Fruit fly (Drosophila melanogaster) whole organism, embryonic: ENCODE data around the gene CG42324.
A peak's percentile ranks its signal among the peaks of the same experiment; 100 is the strongest.

Experiments
- Antp ChIP-seq: fragments of 200-800 bp; sonication (Bioruptor generic); optimal IDR thresholded peaks from 3 replicates; lab custom pipeline; 2016; ENCODE audit warnings: missing biosample characterization, missing genetic modification characterization
- Atf3 ChIP-seq: fragments of 200-800 bp; sonication (Bioruptor generic); optimal IDR thresholded peaks from 3 replicates; lab custom pipeline; 2016; ENCODE audit warnings: missing biosample characterization, missing genetic modification characterization
- C15 ChIP-seq: fragments of 200-800 bp; sonication (Bioruptor generic); IDR thresholded peaks from 3 replicates; pipeline ENCODE4 v1.3.6; 2022; ENCODE audit warnings: missing biosample characterization, missing genetic modification characterization
- CG10267 ChIP-seq: fragments of 200-800 bp; sonication (Bioruptor generic); optimal IDR thresholded peaks from 2 replicates; lab custom pipeline; 2018; ENCODE audit warnings: missing biosample characterization, mild to moderate bottlenecking, missing genetic modification characterization, moderate library complexity
- CG10543 ChIP-seq: fragments of 200-800 bp; sonication (Bioruptor generic); optimal IDR thresholded peaks from 3 replicates; lab custom pipeline; 2017; ENCODE audit warnings: missing biosample characterization, mild to moderate bottlenecking, missing genetic modification characterization, moderate library complexity
- CG10654 ChIP-seq: fragments of 200-800 bp; sonication (Bioruptor generic); optimal IDR thresholded peaks from 2 replicates; lab custom pipeline; 2016; ENCODE audit warnings: missing biosample characterization, missing genetic modification characterization
- CG12219 ChIP-seq: fragments of 200-800 bp; sonication (Bioruptor generic); optimal IDR thresholded peaks from 3 replicates; lab custom pipeline; 2018; ENCODE audit warnings: missing biosample characterization, mild to moderate bottlenecking, missing genetic modification characterization
- CG12391 ChIP-seq: fragments of 200-800 bp; sonication (Bioruptor generic); optimal IDR thresholded peaks from 3 replicates; lab custom pipeline; 2018; ENCODE audit warnings: missing biosample characterization, mild to moderate bottlenecking, missing genetic modification characterization, moderate library complexity
- CG14014 ChIP-seq: fragments of 200-800 bp; sonication (Bioruptor generic); IDR thresholded peaks from 2 replicates; pipeline ENCODE4 v1.3.6; 2022; ENCODE audit warnings: missing biosample characterization, missing genetic modification characterization
- CG15601 ChIP-seq: fragments of 200-800 bp; sonication (Bioruptor generic); optimal IDR thresholded peaks from 3 replicates; lab custom pipeline; 2019; ENCODE audit warnings: missing biosample characterization, mild to moderate bottlenecking, missing genetic modification characterization, moderate library complexity
- CG1602 ChIP-seq: fragments of 200-800 bp; sonication (Bioruptor generic); optimal IDR thresholded peaks from 3 replicates; lab custom pipeline; 2016; ENCODE audit warnings: missing biosample characterization, missing genetic modification characterization
- CG17802 ChIP-seq: fragments of 200-800 bp; sonication (Bioruptor generic); optimal IDR thresholded peaks from 2 replicates; lab custom pipeline; 2018; ENCODE audit warnings: missing biosample characterization, mild to moderate bottlenecking, missing genetic modification characterization, moderate library complexity
- CG1832 ChIP-seq: fragments of 200-800 bp; sonication (Bioruptor generic); optimal IDR thresholded peaks from 2 replicates; lab custom pipeline; 2017; ENCODE audit warnings: missing biosample characterization, mild to moderate bottlenecking, missing genetic modification characterization, inconsistent platforms
- CG2202 ChIP-seq: fragments of 200-800 bp; sonication (Bioruptor generic); optimal IDR thresholded peaks from 2 replicates; lab custom pipeline; 2018; ENCODE audit warnings: missing biosample characterization, mild to moderate bottlenecking, missing genetic modification characterization
- CG2875 ChIP-seq: fragments of 200-800 bp; sonication (Bioruptor generic); optimal IDR thresholded peaks from 2 replicates; lab custom pipeline; 2017; ENCODE audit warnings: missing biosample characterization, mild to moderate bottlenecking, missing genetic modification characterization, missing genetic modification reagents
- CG31365 ChIP-seq: fragments of 200-800 bp; sonication (Bioruptor generic); optimal IDR thresholded peaks from 2 replicates; lab custom pipeline; 2018; ENCODE audit warnings: missing biosample characterization, mild to moderate bottlenecking, missing genetic modification characterization
- CG31441 ChIP-seq: fragments of 200-800 bp; sonication (Bioruptor generic); IDR thresholded peaks from 2 replicates; pipeline ENCODE4 v1.3.6; 2022; ENCODE audit warnings: missing biosample characterization, missing genetic modification characterization
- CG6254 ChIP-seq: fragments of 200-800 bp; sonication (Bioruptor generic); optimal IDR thresholded peaks from 3 replicates; lab custom pipeline; 2017; ENCODE audit warnings: mild to moderate bottlenecking, missing biosample characterization, missing genetic modification reagents, missing genetic modification characterization
- CG7357 ChIP-seq: fragments of 200-800 bp; sonication (Bioruptor generic); IDR thresholded peaks from 3 replicates; pipeline ENCODE4 v1.3.6; 2022; ENCODE audit warnings: missing biosample characterization, missing genetic modification characterization
- CG9932 ChIP-seq: fragments of 200-800 bp; sonication (Bioruptor generic); IDR thresholded peaks from 2 replicates; pipeline ENCODE4 v1.3.6; 2022; ENCODE audit warnings: missing biosample characterization, missing genetic modification characterization
- CoRest ChIP-seq: fragments of 200-800 bp; sonication (Bioruptor generic); optimal IDR thresholded peaks from 3 replicates; lab custom pipeline; 2018; ENCODE audit warnings: missing biosample characterization, mild to moderate bottlenecking, missing genetic modification characterization, moderate library complexity
- D19A ChIP-seq: fragments of 200-800 bp; optimal IDR thresholded peaks from 3 replicates; lab custom pipeline; 2019; ENCODE audit warnings: missing biosample characterization, mild to moderate bottlenecking, missing genetic modification characterization, moderate library complexity
- Dad ChIP-seq: fragments of 200-800 bp; sonication (Bioruptor generic); optimal IDR thresholded peaks from 3 replicates; lab custom pipeline; 2016; ENCODE audit warnings: missing biosample characterization, missing genetic modification characterization
- Dek ChIP-seq: fragments of 200-800 bp; sonication (Bioruptor generic); optimal IDR thresholded peaks from 3 replicates; lab custom pipeline; 2019; ENCODE audit warnings: missing biosample characterization, mild to moderate bottlenecking, missing genetic modification characterization, moderate library complexity
- Dip3 ChIP-seq: fragments of 200-800 bp; sonication (Bioruptor generic); optimal IDR thresholded peaks from 3 replicates; lab custom pipeline; 2016; ENCODE audit warnings: missing biosample characterization, missing genetic modification characterization
- Dref ChIP-seq: fragments of 200-800 bp; sonication (Bioruptor generic); IDR thresholded peaks from 2 replicates; pipeline ENCODE4 v1.3.6; 2022; ENCODE audit warnings: missing biosample characterization, missing genetic modification characterization
- Ets97D ChIP-seq: fragments of 200-800 bp; sonication (Bioruptor generic); optimal IDR thresholded peaks from 3 replicates; lab custom pipeline; 2016; ENCODE audit warnings: missing biosample characterization, missing genetic modification characterization
- Hand ChIP-seq: fragments of 200-800 bp; sonication (Bioruptor generic); optimal IDR thresholded peaks from 2 replicates; lab custom pipeline; 2017; ENCODE audit warnings: mild to moderate bottlenecking, missing biosample characterization, missing genetic modification reagents, missing genetic modification characterization
- HmgD ChIP-seq: fragments of 200-800 bp; sonication (Bioruptor generic); optimal IDR thresholded peaks from 3 replicates; lab custom pipeline; 2016; ENCODE audit warnings: missing biosample characterization, missing genetic modification characterization
- Hr78 ChIP-seq, 2 experiments: fragments of 200-800 bp in 1 of 2; fragments of >200 bp in 1 of 2; sonication (Bioruptor generic) in 1 of 2; optimal IDR thresholded peaks; 2 replicates each; lab custom pipeline; 2017 to 2019; ENCODE audit warnings: missing biosample characterization in 2 of 2, missing genetic modification characterization in 2 of 2, mild to moderate bottlenecking in 1 of 2, moderate library complexity in 1 of 2
- Hsf ChIP-seq: fragments of 200-800 bp; sonication (Bioruptor generic); optimal IDR thresholded peaks from 3 replicates; lab custom pipeline; 2016; ENCODE audit warnings: missing biosample characterization, missing genetic modification characterization
- Max ChIP-seq: fragments of 200-800 bp; sonication (Bioruptor generic); optimal IDR thresholded peaks from 2 replicates; lab custom pipeline; 2016; ENCODE audit warnings: missing biosample characterization, mild to moderate bottlenecking, missing genetic modification characterization
- NK7.1 ChIP-seq: fragments of 200-800 bp; sonication (Bioruptor generic); optimal IDR thresholded peaks from 3 replicates; lab custom pipeline; 2016; ENCODE audit warnings: missing biosample characterization, missing genetic modification characterization
- Side ChIP-seq: fragments of 200-800 bp; sonication (Bioruptor generic); optimal IDR thresholded peaks from 2 replicates; lab custom pipeline; 2016; ENCODE audit warnings: missing biosample characterization, missing genetic modification characterization
- Six4 ChIP-seq: fragments of 200-800 bp; sonication (Bioruptor generic); optimal IDR thresholded peaks from 2 replicates; lab custom pipeline; 2016; ENCODE audit warnings: missing biosample characterization, missing genetic modification characterization
- Sry-δ ChIP-seq: fragments of 200-800 bp; sonication (Bioruptor generic); optimal IDR thresholded peaks from 2 replicates; lab custom pipeline; 2016; ENCODE audit warnings: missing biosample characterization, missing genetic modification characterization
- bab2 ChIP-seq: fragments of 200-800 bp; sonication (Bioruptor generic); optimal IDR thresholded peaks from 2 replicates; lab custom pipeline; 2016; ENCODE audit warnings: missing biosample characterization, missing genetic modification characterization
- br ChIP-seq: fragments of >200 bp; optimal IDR thresholded peaks from 2 replicates; lab custom pipeline; 2017
- chinmo ChIP-seq: fragments of 200-800 bp; sonication (Bioruptor generic); IDR thresholded peaks from 4 replicates; pipeline ENCODE4 v1.3.6; 2022; ENCODE audit warnings: missing biosample characterization, missing genetic modification characterization; ENCODE audit not compliant: partially characterized antibody
- dmrt11E ChIP-seq: fragments of 200-800 bp; sonication (Bioruptor generic); optimal IDR thresholded peaks from 3 replicates; lab custom pipeline; 2018; ENCODE audit warnings: missing biosample characterization, mild to moderate bottlenecking, missing genetic modification characterization, moderate library complexity
- eve ChIP-seq, 2 experiments: fragments of >200 bp; optimal IDR thresholded peaks; 2 replicates each; lab custom pipeline; 2017; ENCODE audit warnings: missing biosample characterization in 2 of 2, missing genetic modification characterization in 2 of 2
- eyg ChIP-seq: fragments of 200-800 bp; sonication (Bioruptor generic); optimal IDR thresholded peaks from 3 replicates; lab custom pipeline; 2016; ENCODE audit warnings: missing biosample characterization, missing genetic modification characterization
- fd102C ChIP-seq: fragments of 200-800 bp; sonication (Bioruptor generic); optimal IDR thresholded peaks from 2 replicates; lab custom pipeline; 2018; ENCODE audit warnings: missing biosample characterization, mild to moderate bottlenecking, missing genetic modification characterization, moderate library complexity
- fd3F ChIP-seq: fragments of 200-800 bp; sonication (Bioruptor generic); optimal IDR thresholded peaks from 2 replicates; lab custom pipeline; 2018; ENCODE audit warnings: missing biosample characterization, mild to moderate bottlenecking, missing genetic modification characterization, moderate library complexity
- klu ChIP-seq: fragments of 200-800 bp; sonication (Bioruptor generic); IDR thresholded peaks from 2 replicates; pipeline ENCODE4 v1.3.6; 2022; ENCODE audit warnings: missing biosample characterization, missing genetic modification characterization
- lab ChIP-seq: fragments of 200-800 bp; sonication (Bioruptor generic); optimal IDR thresholded peaks from 3 replicates; lab custom pipeline; 2017; ENCODE audit warnings: missing biosample characterization, missing genetic modification characterization, mild to moderate bottlenecking, moderate library complexity, missing genetic modification reagents
- tgo ChIP-seq: fragments of 200-800 bp; sonication (Bioruptor generic); IDR thresholded peaks from 3 replicates; pipeline ENCODE4 v1.3.6; 2022; ENCODE audit warnings: missing biosample characterization, missing genetic modification characterization
- trh ChIP-seq: fragments of 200-800 bp; sonication (Bioruptor generic); optimal IDR thresholded peaks from 2 replicates; lab custom pipeline; 2016; ENCODE audit warnings: missing biosample characterization, missing genetic modification characterization
- wek ChIP-seq: fragments of 200-800 bp; sonication (Bioruptor generic); optimal IDR thresholded peaks from 3 replicates; lab custom pipeline; 2018; ENCODE audit warnings: missing biosample characterization, mild to moderate bottlenecking, missing genetic modification characterization, moderate library complexity
- yki ChIP-seq: fragments of >200 bp; optimal IDR thresholded peaks from 3 replicates; lab custom pipeline; 2018

CG42324 gene

DNA sequence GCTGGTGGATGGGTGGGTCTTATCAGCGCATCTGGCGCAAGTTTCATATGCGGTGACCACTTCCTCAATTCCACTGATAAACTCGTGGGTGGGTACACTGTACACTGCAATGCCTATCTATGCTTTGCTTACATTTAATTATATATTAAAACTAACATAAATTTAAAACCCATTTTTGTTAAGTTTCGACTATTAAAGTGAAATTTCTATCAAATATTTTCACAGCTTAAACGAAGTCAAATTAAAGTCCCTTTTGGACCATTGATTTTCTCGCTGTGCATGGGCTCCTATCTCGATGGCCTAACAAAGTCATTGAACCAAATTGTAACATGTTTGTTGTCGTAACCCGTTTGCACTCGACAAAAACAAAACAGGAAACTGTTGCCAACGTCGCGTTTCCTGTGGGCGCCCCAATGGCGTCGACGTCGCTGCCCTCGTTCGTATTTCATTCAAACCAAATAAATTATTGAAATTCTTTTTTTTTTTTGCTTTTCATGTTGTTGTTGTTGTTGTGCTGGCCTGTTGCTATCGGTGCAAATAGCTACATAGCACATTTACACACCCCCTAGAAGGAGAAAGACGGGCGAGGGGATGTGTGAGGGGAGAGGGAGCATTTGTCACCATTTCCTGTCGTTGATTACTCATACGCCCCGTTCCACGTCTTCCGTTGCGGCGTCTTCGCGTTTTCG, 39.4 kb upstream of the CG42324 start (continued):
- peak; percentile 90 for TF ChIP-seq CG14014 (GFP tag; lab: Robert Waterston, UW)
- TF ChIP-seq trh (GFP tag; lab: Kevin White, UChicago) = peak; percentile 57
- TF ChIP-seq Sry-δ (GFP tag; lab: Kevin White, UChicago) = peak; percentile 2
- peak; percentile 88 for TF ChIP-seq CG12391 (tag; lab: Kevin White, UChicago)
- peak; percentile 37 for TF ChIP-seq Dad
- TF ChIP-seq eyg (GFP tag; lab: Kevin White, UChicago) = no peak
- TF ChIP-seq wek (GFP tag; lab: Kevin White, UChicago) = peak; percentile 35
- TF ChIP-seq CG1832 (GFP tag; lab: Kevin White, UChicago) = no peak
- TF ChIP-seq dmrt11E (tag; lab: Kevin White, UChicago) = peak; percentile 47
- peak; percentile 36 for TF ChIP-seq CG2875
- no peak for TF ChIP-seq br
- peak; percentile 84 for TF ChIP-seq fd3F (GFP tag; lab: Kevin White, UChicago)
- TF ChIP-seq Hand = peak; percentile 78
- TF ChIP-seq CoRest (tag; lab: Kevin White, UChicago) = peak; percentile 91
- peak; percentile 68 for TF ChIP-seq CG10267 (tag; lab: Kevin White, UChicago)
- TF ChIP-seq HmgD (GFP tag; lab: Kevin White, UChicago) = no peak
- peak; percentile 76; the same call in 1 of the 4 replicates for TF ChIP-seq chinmo (GFP tag; lab: Robert Waterston, UW)
- TF ChIP-seq bab2 = peak; percentile 71
- peak; percentile 16 for TF ChIP-seq CG2202 (tag; lab: Kevin White, UChicago)
- no peak for TF ChIP-seq Atf3
- peak; percentile 86 for TF ChIP-seq tgo (GFP tag; lab: Robert Waterston, UW)
- peak; percentile 68 for TF ChIP-seq CG1602 (GFP tag; lab: Kevin White, UChicago)
- peak; percentile 82 for TF ChIP-seq CG12219 (GFP tag; lab: Kevin White, UChicago)
- TF ChIP-seq C15 = peak; percentile 76
- TF ChIP-seq Max (GFP tag; lab: Kevin White, UChicago) = peak; percentile 62
- peak in 1 of 2 experiments; percentile 66 for TF ChIP-seq Hr78 (GFP tag; optimal IDR thresholded peaks at IDR 0.05; lab: Kevin White, UChicago)
- no peak for TF ChIP-seq fd102C (GFP tag; lab: Kevin White, UChicago)
- peak; percentile 20 for TF ChIP-seq Side (GFP tag; lab: Kevin White, UChicago)
- TF ChIP-seq CG17802 (tag; lab: Kevin White, UChicago) = peak; percentile 16
- TF ChIP-seq Antp (GFP tag; lab: Kevin White, UChicago) = no peak
- TF ChIP-seq lab (GFP tag; lab: Kevin White, UChicago) = peak; percentile 94
- peak; percentile 61 for TF ChIP-seq CG6254
- TF ChIP-seq CG31441 (GFP tag; lab: Robert Waterston, UW) = peak; percentile 87
- TF ChIP-seq CG31365 = peak; percentile 36
- TF ChIP-seq Dek (tag; lab: Kevin White, UChicago) = peak; percentile 82
- TF ChIP-seq Ets97D = peak; percentile 23
- peak; percentile 58 for TF ChIP-seq CG10654
- TF ChIP-seq Hsf = peak; percentile 61
- no peak for TF ChIP-seq NK7.1
- peak; percentile 58 for TF ChIP-seq Six4 (GFP tag; lab: Kevin White, UChicago)
- TF ChIP-seq CG9932 (GFP tag; lab: Robert Waterston, UW) = peak; percentile 75
- peak; percentile 54 for TF ChIP-seq CG10543
- TF ChIP-seq Dip3 (GFP tag; lab: Kevin White, UChicago) = peak; percentile 49
- peak; percentile 75 for TF ChIP-seq CG7357 (GFP tag; lab: Robert Waterston, UW)
- TF ChIP-seq D19A (tag; lab: Kevin White, UChicago) = peak; percentile 73
- TF ChIP-seq eve (GFP tag; optimal IDR thresholded peaks at IDR 0.05; lab: Kevin White, UChicago) = peak in 1 of 2 experiments; percentile 89
- TF ChIP-seq yki = no peak
- TF ChIP-seq CG15601 (tag; lab: Kevin White, UChicago) = peak; percentile 65
- no peak for TF ChIP-seq Dref
- peak; percentile 84 for TF ChIP-seq klu (GFP tag; lab: Robert Waterston, UW)
